Fruit fly (Drosophila melanogaster) whole organism, prepupa: ENCODE data around the gene CG13102.

ENCODE experiments used
- Blimp-1 ChIP-seq: fragments of 200-800 bp; sonication (Bioruptor generic); optimal IDR thresholded peaks from 3 replicates; lab custom pipeline; 2017; ENCODE audit warnings: missing biosample characterization, missing genetic modification characterization, mild to moderate bottlenecking, moderate library complexity, missing genetic modification reagents
- CG10669 ChIP-seq: fragments of 200-800 bp; sonication (Bioruptor generic); optimal IDR thresholded peaks from 3 replicates; lab custom pipeline; 2018; ENCODE audit warnings: missing biosample characterization, mild to moderate bottlenecking, missing genetic modification characterization, moderate library complexity
- CG11294 ChIP-seq: fragments of 200-800 bp; sonication (Bioruptor generic); IDR thresholded peaks from 2 replicates; pipeline ENCODE4 v1.3.6; 2022; ENCODE audit warnings: missing biosample characterization, missing genetic modification characterization
- CG11902 ChIP-seq: fragments of 200-800 bp; sonication (Bioruptor generic); optimal IDR thresholded peaks from 3 replicates; lab custom pipeline; 2016; ENCODE audit warnings: missing biosample characterization, missing genetic modification characterization
- CG15336 ChIP-seq: fragments of 200-800 bp; sonication (Bioruptor generic); IDR thresholded peaks from 2 replicates; pipeline ENCODE4 v1.3.6; 2022; ENCODE audit warnings: missing biosample characterization, missing genetic modification characterization
- CG1621 ChIP-seq: fragments of 200-800 bp; sonication (Bioruptor generic); optimal IDR thresholded peaks from 3 replicates; lab custom pipeline; 2018; ENCODE audit warnings: missing biosample characterization, mild to moderate bottlenecking, missing genetic modification characterization
- CG16779 ChIP-seq: fragments of 200-800 bp; sonication (Bioruptor generic); optimal IDR thresholded peaks from 3 replicates; lab custom pipeline; 2017; ENCODE audit warnings: missing biosample characterization, mild to moderate bottlenecking, missing genetic modification characterization
- CG31627 ChIP-seq: fragments of 200-800 bp; sonication (Bioruptor generic); optimal IDR thresholded peaks from 3 replicates; lab custom pipeline; 2016; ENCODE audit warnings: missing biosample characterization, missing genetic modification characterization
- CG34406 ChIP-seq: fragments of 200-800 bp; sonication (Bioruptor generic); optimal IDR thresholded peaks from 3 replicates; lab custom pipeline; 2016; ENCODE audit warnings: missing biosample characterization, missing genetic modification characterization
- CG6276 ChIP-seq: fragments of 200-800 bp; sonication (Bioruptor generic); optimal IDR thresholded peaks from 2 replicates; lab custom pipeline; 2017; ENCODE audit warnings: missing biosample characterization, mild to moderate bottlenecking, missing genetic modification characterization
- CG6792 ChIP-seq: fragments of 200-800 bp; sonication (Bioruptor generic); optimal IDR thresholded peaks from 3 replicates; lab custom pipeline; 2016; ENCODE audit warnings: missing biosample characterization, missing genetic modification characterization
- CG6808 ChIP-seq: fragments of 200-800 bp; sonication (Bioruptor generic); optimal IDR thresholded peaks from 3 replicates; lab custom pipeline; 2017; ENCODE audit warnings: missing biosample characterization, missing genetic modification characterization, mild to moderate bottlenecking, moderate library complexity, missing genetic modification reagents
- CG7368 ChIP-seq: fragments of 200-800 bp; sonication (Bioruptor generic); optimal IDR thresholded peaks from 3 replicates; lab custom pipeline; 2016; ENCODE audit warnings: missing biosample characterization, missing genetic modification characterization
- CG8119 ChIP-seq: fragments of 200-800 bp; sonication (Bioruptor generic); IDR thresholded peaks from 3 replicates; pipeline ENCODE4 v1.3.6; 2022; ENCODE audit warnings: missing biosample characterization, missing genetic modification characterization
- CG8319 ChIP-seq: fragments of 200-800 bp; sonication (Bioruptor generic); optimal IDR thresholded peaks from 3 replicates; lab custom pipeline; 2016; ENCODE audit warnings: missing biosample characterization, missing genetic modification characterization
- Eip78C ChIP-seq: fragments of 200-800 bp; sonication (Bioruptor generic); peaks from one replicate; lab custom pipeline; 2016; ENCODE audit warnings: missing biosample characterization, missing genetic modification characterization
- Eip93F ChIP-seq: fragments of 200-800 bp; sonication (Bioruptor generic); optimal IDR thresholded peaks from 2 replicates; lab custom pipeline; 2016; ENCODE audit warnings: missing biosample characterization, mild to moderate bottlenecking, missing genetic modification characterization
- Ets96B ChIP-seq: fragments of 200-800 bp; optimal IDR thresholded peaks from 2 replicates; lab custom pipeline; 2019; ENCODE audit warnings: missing biosample characterization, mild to moderate bottlenecking, missing genetic modification characterization, moderate library complexity
- Gug ChIP-seq: fragments of 200-800 bp; sonication (Bioruptor generic); IDR thresholded peaks from 2 replicates; pipeline ENCODE4 v1.3.6; 2022; ENCODE audit warnings: missing biosample characterization, missing genetic modification characterization
- Hr38 ChIP-seq: sonication (Bioruptor generic); optimal IDR thresholded peaks from 2 replicates; lab custom pipeline; 2016; ENCODE audit warnings: missing biosample characterization, missing genetic modification characterization
- Hr39 ChIP-seq: fragments of 200-800 bp; sonication (Bioruptor generic); optimal IDR thresholded peaks from 2 replicates; lab custom pipeline; 2016; ENCODE audit warnings: missing biosample characterization, missing genetic modification characterization
- Hr4 ChIP-seq: fragments of 200-800 bp; sonication (Bioruptor generic); optimal IDR thresholded peaks from 3 replicates; lab custom pipeline; 2016; ENCODE audit warnings: missing biosample characterization, missing genetic modification characterization
- Lpt ChIP-seq: fragments of 200-800 bp; sonication (Bioruptor generic); optimal IDR thresholded peaks from 3 replicates; lab custom pipeline; 2016; ENCODE audit warnings: missing biosample characterization, missing genetic modification characterization
- OdsH ChIP-seq: fragments of 200-800 bp; sonication (Bioruptor generic); optimal IDR thresholded peaks from 3 replicates; lab custom pipeline; 2016; ENCODE audit warnings: missing biosample characterization, missing genetic modification characterization
- Smox ChIP-seq: fragments of 200-800 bp; sonication (Bioruptor generic); optimal IDR thresholded peaks from 3 replicates; lab custom pipeline; 2016; ENCODE audit warnings: missing biosample characterization, missing genetic modification characterization
- Sox102F ChIP-seq: fragments of 200-800 bp; sonication (Bioruptor generic); optimal IDR thresholded peaks from 2 replicates; lab custom pipeline; 2016; ENCODE audit warnings: missing biosample characterization, mild to moderate bottlenecking, missing genetic modification characterization
- Sox14 ChIP-seq: fragments of 200-800 bp; sonication (Bioruptor generic); optimal IDR thresholded peaks from 3 replicates; lab custom pipeline; 2016; ENCODE audit warnings: missing biosample characterization, missing genetic modification characterization
- achi ChIP-seq: fragments of 200-800 bp; sonication (Bioruptor generic); optimal IDR thresholded peaks from 3 replicates; lab custom pipeline; 2016; ENCODE audit warnings: missing biosample characterization, missing genetic modification characterization
- dsx ChIP-seq: fragments of 200-800 bp; optimal IDR thresholded peaks from 3 replicates; lab custom pipeline; 2019; ENCODE audit warnings: missing biosample characterization, mild to moderate bottlenecking, missing genetic modification characterization, moderate library complexity; ENCODE audit not compliant: poor library complexity, severe bottlenecking
- fd85E ChIP-seq: fragments of 200-800 bp; sonication (Bioruptor generic); optimal IDR thresholded peaks from 3 replicates; lab custom pipeline; 2016; ENCODE audit warnings: missing biosample characterization, missing genetic modification characterization
- fkh ChIP-seq: fragments of 200-800 bp; sonication (Bioruptor generic); optimal IDR thresholded peaks from 3 replicates; lab custom pipeline; 2017; ENCODE audit warnings: missing biosample characterization, mild to moderate bottlenecking, missing genetic modification characterization, moderate library complexity
- lz ChIP-seq: fragments of 200-800 bp; sonication (Bioruptor generic); optimal IDR thresholded peaks from 3 replicates; lab custom pipeline; 2016; ENCODE audit warnings: missing biosample characterization, missing genetic modification characterization
- net ChIP-seq: fragments of 200-800 bp; sonication (Bioruptor generic); optimal IDR thresholded peaks from 3 replicates; lab custom pipeline; 2016; ENCODE audit warnings: missing biosample characterization, missing genetic modification characterization
- pdm3 ChIP-seq: fragments of 200-800 bp; sonication (Bioruptor generic); optimal IDR thresholded peaks from 3 replicates; lab custom pipeline; 2016; ENCODE audit warnings: missing biosample characterization, missing genetic modification characterization
- salr ChIP-seq, 2 experiments: fragments of 200-800 bp; sonication (Bioruptor generic); optimal IDR thresholded peaks; 3 replicates each; lab custom pipeline; 2016 to 2018; ENCODE audit warnings: missing biosample characterization in 2 of 2, missing genetic modification characterization in 2 of 2, mild to moderate bottlenecking in 1 of 2
- topi ChIP-seq: fragments of 200-800 bp; sonication (Bioruptor generic); optimal IDR thresholded peaks from 3 replicates; lab custom pipeline; 2016; ENCODE audit warnings: missing biosample characterization, missing genetic modification characterization

The CG13102 gene

DNA sequence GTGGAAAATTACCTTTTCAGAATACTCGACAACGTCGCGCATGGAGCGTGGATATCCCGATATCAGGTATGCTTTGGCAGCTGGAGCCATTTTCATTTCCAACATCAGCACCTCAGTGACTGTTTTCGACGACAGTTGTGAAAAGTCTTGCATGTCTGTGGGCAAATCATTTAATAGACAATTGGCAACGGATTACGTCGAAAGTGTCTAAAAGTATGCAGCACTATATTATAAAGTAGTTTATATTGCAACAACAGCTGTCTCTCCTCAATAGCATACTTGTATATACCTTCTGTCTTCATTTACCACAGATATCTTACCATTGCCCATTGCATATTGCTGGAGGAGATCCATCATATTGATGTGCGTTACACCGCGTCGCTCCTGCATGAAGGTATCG, 39.1 kb upstream of the CG13102 start:
- no peak for TF ChIP-seq CG8119 (GFP tag; lab: Robert Waterston, UW)

DNA sequence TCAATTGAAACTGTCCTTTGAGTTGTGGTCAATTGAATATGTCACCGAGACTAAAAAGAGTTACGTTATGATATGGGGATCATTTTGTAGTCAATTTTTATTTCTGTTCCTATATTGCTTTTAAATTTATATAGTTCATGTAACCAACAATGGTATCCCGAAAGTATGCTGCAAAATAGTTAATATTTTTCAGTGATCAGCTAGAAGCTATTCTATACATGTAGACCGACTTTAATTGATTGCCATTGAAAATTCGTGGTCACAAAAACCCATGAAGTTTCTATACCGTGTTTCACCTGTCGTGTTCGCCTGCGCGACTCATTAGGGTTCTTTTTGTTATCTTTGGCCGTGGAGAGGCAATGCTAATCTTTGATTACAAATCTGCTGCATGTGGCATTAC, 37.5 kb upstream of the CG13102 start:
- TF ChIP-seq CG31627 (no peak), dsx (GFP tag; lab: Kevin White, UChicago) (no peak), Sox102F (GFP tag; lab: Kevin White, UChicago) (no peak), Lpt (GFP tag; lab: Kevin White, UChicago) (no peak), net (GFP tag; lab: Kevin White, UChicago) (no peak), fkh (GFP tag; lab: Kevin White, UChicago) (no peak), Gug (GFP tag; lab: Robert Waterston, UW) (no peak), CG6276 (GFP tag; lab: Kevin White, UChicago) (no peak), CG10669 (GFP tag; lab: Kevin White, UChicago) (no peak), achi (GFP tag; lab: Kevin White, UChicago) (no peak), Hr39 (GFP tag; lab: Kevin White, UChicago) (no peak), CG6792 (GFP tag; lab: Kevin White, UChicago) (no peak), CG15336 (GFP tag; lab: Robert Waterston, UW) (no peak), CG34406 (GFP tag; lab: Kevin White, UChicago) (no peak), CG7368 (GFP tag; lab: Kevin White, UChicago) (no peak), CG8119 (GFP tag; lab: Robert Waterston, UW) (no peak), Blimp-1 (GFP tag; lab: Kevin White, UChicago) (no peak), Eip93F (GFP tag; lab: Kevin White, UChicago) (no peak), CG11902 (no peak)

dm6 chr2L:8975328-8975727, 36.7 kb upstream of the CG13102 start, which contains the start of gene CG9541:
Gene CG9541, minus strand, starts transcription at chr2L:8975428.
- TF ChIP-seq fd85E (GFP tag; lab: Kevin White, UChicago): no peak

- TF ChIP-seq Eip93F (GFP tag; lab: Kevin White, UChicago): no peak
- TF ChIP-seq Hr39 (GFP tag; lab: Kevin White, UChicago): no peak
- no peak for TF ChIP-seq CG6276 (GFP tag; lab: Kevin White, UChicago)
- TF ChIP-seq Hr38 (GFP tag; lab: Kevin White, UChicago): no peak
- no peak for TF ChIP-seq Hr4 (GFP tag; lab: Kevin White, UChicago)
- no peak for TF ChIP-seq pdm3 (GFP tag; lab: Kevin White, UChicago)
- TF ChIP-seq, all 60 proteins: peak for 0
These were observed 31.6 kb upstream of the CG13102 start, which contains the start of gene CG18662 for dm6 chr2L:8980359-8980758. Gene CG18662, plus strand, starts transcription at chr2L:8980659.

- TF ChIP-seq CG31627 (no peak), CG8119 (GFP tag; lab: Robert Waterston, UW) (no peak), Eip78C (GFP tag; lab: Kevin White, UChicago) (peak; percentile 15), CG11294 (no peak), Blimp-1 (GFP tag; lab: Kevin White, UChicago) (no peak), CG10669 (GFP tag; lab: Kevin White, UChicago) (no peak), topi (GFP tag; lab: Kevin White, UChicago) (no peak), achi (GFP tag; lab: Kevin White, UChicago) (no peak), Gug (GFP tag; lab: Robert Waterston, UW) (no peak), OdsH (GFP tag; lab: Kevin White, UChicago) (no peak), fkh (GFP tag; lab: Kevin White, UChicago) (peak; percentile 47), CG6276 (GFP tag; lab: Kevin White, UChicago) (no peak), pdm3 (GFP tag; lab: Kevin White, UChicago) (no peak)
These were observed 29.2 kb upstream of the CG13102 start for dm6 chr2L:8982584-8983302.

- TF ChIP-seq CG10669 (GFP tag; lab: Kevin White, UChicago) (peak; percentile 90), Eip93F (GFP tag; lab: Kevin White, UChicago) (peak; percentile 72), Sox14 (GFP tag; lab: Kevin White, UChicago) (peak; percentile 94), topi (GFP tag; lab: Kevin White, UChicago) (peak; percentile 97), CG11294 (peak; percentile 92), lz (peak; percentile 94), CG1621 (peak; percentile 90), Blimp-1 (GFP tag; lab: Kevin White, UChicago) (peak; percentile 88), Smox (GFP tag; lab: Kevin White, UChicago) (peak; percentile 97), CG8319 (GFP tag; lab: Kevin White, UChicago) (peak; percentile 88), CG31627 (peak; percentile 95), CG7368 (GFP tag; lab: Kevin White, UChicago) (peak; percentile 90), CG6808 (GFP tag; lab: Kevin White, UChicago) (peak; percentile 88), Ets96B (tag; lab: Kevin White, UChicago) (peak; percentile 86), CG16779 (tag; lab: Kevin White, UChicago) (peak; percentile 76), salr (GFP tag; optimal IDR thresholded peaks at IDR 0.05; lab: Kevin White, UChicago) (peak; percentile 66 to 94)
These were observed 27.2 kb upstream of the CG13102 start, which contains the start of gene CG13101 for dm6 chr2L:8984614-8985318. Gene CG13101, minus strand, starts transcription at chr2L:8984872.
